Worm (Caenorhabditis elegans) whole organism, young adult: ENCODE measurements around the gene ZK742.4.

Experiments used
- B0019.2 ChIP-seq: fragments of 200-800 bp; sonication (Bioruptor generic); conservative IDR thresholded peaks from 2 replicates; pipeline ENCODE4 v1.3.6; 2022; ENCODE audit warnings: missing genetic modification reagents, missing genetic modification characterization, missing compliant biosample characterization
- B0035.1 ChIP-seq: sonication (generic microtip); optimal IDR thresholded peaks from 2 replicates; lab custom pipeline; 2016; ENCODE audit warnings: missing genetic modification characterization, mild to moderate bottlenecking, missing compliant biosample characterization, missing genotype, missing genetic modification reagents
- B0261.1 ChIP-seq: sonication (generic microtip); optimal IDR thresholded peaks from 2 replicates; lab custom pipeline; 2016; ENCODE audit warnings: mild to moderate bottlenecking, missing genetic modification characterization, moderate library complexity, missing compliant biosample characterization
- C17E4.6 ChIP-seq: fragments of 200-800 bp; sonication (Bioruptor generic); IDR thresholded peaks from 2 replicates; pipeline ENCODE4 v1.3.6; 2022; ENCODE audit warnings: missing genetic modification reagents, missing genetic modification characterization, missing compliant biosample characterization
- F23B12.7 ChIP-seq: sonication (generic microtip); optimal IDR thresholded peaks from 2 replicates; lab custom pipeline; 2017; ENCODE audit warnings: missing genetic modification characterization, mild to moderate bottlenecking, missing compliant biosample characterization, antibody characterized with exemption, moderate library complexity; ENCODE audit not compliant: insufficient read depth
- F33H1.4 ChIP-seq: fragments of 200-800 bp; sonication (Bioruptor generic); IDR thresholded peaks from 2 replicates; pipeline ENCODE4 v1.3.6; 2022; ENCODE audit warnings: missing genetic modification reagents, missing genetic modification characterization, missing compliant biosample characterization
- F37B4.10 ChIP-seq: fragments of 200-800 bp; sonication (Bioruptor generic); IDR thresholded peaks from 2 replicates; pipeline ENCODE4 v1.3.6; 2022; ENCODE audit warnings: missing genetic modification characterization, missing compliant biosample characterization
- F39B2.1 ChIP-seq: fragments of 200-800 bp; sonication (Bioruptor generic); IDR thresholded peaks from 2 replicates; pipeline ENCODE4 v1.3.6; 2022; ENCODE audit warnings: missing genetic modification reagents, missing genetic modification characterization, missing compliant biosample characterization
- F52B5.7 ChIP-seq: sonication (generic microtip); optimal IDR thresholded peaks from 2 replicates; lab custom pipeline; 2016; ENCODE audit warnings: mild to moderate bottlenecking, missing genetic modification characterization, missing compliant biosample characterization
- F57C9.4 ChIP-seq: sonication (generic microtip); optimal IDR thresholded peaks from 2 replicates; lab custom pipeline; 2017; ENCODE audit warnings: mild to moderate bottlenecking, missing genetic modification characterization, missing compliant biosample characterization
- T26A5.8 ChIP-seq: sonication (generic microtip); optimal IDR thresholded peaks from 2 replicates; lab custom pipeline; 2016; ENCODE audit warnings: missing genetic modification characterization, missing compliant biosample characterization
- Y79H2A.3 ChIP-seq: fragments of 200-800 bp; sonication (Bioruptor generic); conservative IDR thresholded peaks from 2 replicates; pipeline ENCODE4 v1.3.6; 2022; ENCODE audit warnings: missing genetic modification reagents, missing genetic modification characterization, missing compliant biosample characterization
- atf-7 ChIP-seq: sonication (generic microtip); optimal IDR thresholded peaks from 2 replicates; lab custom pipeline; 2017; ENCODE audit warnings: mild to moderate bottlenecking, missing genetic modification characterization, missing compliant biosample characterization
- attf-5 ChIP-seq: fragments of 200-800 bp; sonication (Bioruptor generic); optimal IDR thresholded peaks from 2 replicates; lab custom pipeline; 2018; ENCODE audit warnings: mild to moderate bottlenecking, missing genetic modification characterization, missing compliant biosample characterization
- bed-1 ChIP-seq: fragments of 200-800 bp; sonication (Bioruptor generic); IDR thresholded peaks from 2 replicates; pipeline ENCODE4 v1.3.6; 2022; ENCODE audit warnings: missing genetic modification reagents, missing genetic modification characterization, missing compliant biosample characterization
- bed-2 ChIP-seq: fragments of 200-800 bp; sonication (Bioruptor generic); IDR thresholded peaks from 2 replicates; pipeline ENCODE4 v1.3.6; 2022; ENCODE audit warnings: missing genetic modification reagents, missing genetic modification characterization, missing compliant biosample characterization
- cebp-1 ChIP-seq, 2 experiments: fragments of 200-800 bp in 1 of 2; sonication (Bioruptor generic) in 1 of 2; sonication (generic microtip) in 1 of 2; IDR thresholded peaks in 1 of 2; optimal IDR thresholded peaks in 1 of 2; 2 replicates each; pipeline versions ENCODE4 v1.3.6 to Lab custom; 2017 to 2022; ENCODE audit warnings: missing compliant biosample characterization in 2 of 2, missing genetic modification characterization in 2 of 2, mild to moderate bottlenecking in 1 of 2, missing genetic modification reagents in 1 of 2, moderate library complexity in 1 of 2
- ceh-27 ChIP-seq: fragments of 200-800 bp; sonication (Bioruptor generic); optimal IDR thresholded peaks from 2 replicates; lab custom pipeline; 2018; ENCODE audit warnings: mild to moderate bottlenecking, missing genetic modification characterization, moderate library complexity, missing compliant biosample characterization
- ceh-40 ChIP-seq: fragments of 200-800 bp; sonication (Bioruptor generic); IDR thresholded peaks from 2 replicates; pipeline ENCODE4 v1.3.6; 2022; ENCODE audit warnings: missing genetic modification characterization, missing compliant biosample characterization
- dpl-1 ChIP-seq: fragments of 150-350 bp; optimal IDR thresholded peaks from 2 replicates; lab custom pipeline; 2014; ENCODE audit warnings: missing biosample characterization, missing genetic modification reagents, missing genetic modification characterization
- egl-18 ChIP-seq: fragments of 200-800 bp; sonication (Bioruptor generic); IDR thresholded peaks from 2 replicates; pipeline ENCODE4 v1.3.6; 2022; ENCODE audit warnings: missing genetic modification reagents, missing genetic modification characterization, missing compliant biosample characterization
- hmg-20 ChIP-seq: fragments of 200-800 bp; sonication (Bioruptor generic); IDR thresholded peaks from 2 replicates; pipeline ENCODE4 v1.3.6; 2022; ENCODE audit warnings: missing genetic modification reagents, missing genetic modification characterization, missing compliant biosample characterization
- let-526 ChIP-seq: fragments of 200-800 bp; sonication (Bioruptor generic); IDR thresholded peaks from 2 replicates; pipeline ENCODE4 v1.3.6; 2022; ENCODE audit warnings: missing genetic modification reagents, missing genetic modification characterization, missing compliant biosample characterization
- let-607 ChIP-seq, 2 experiments: fragments of 200-800 bp in 1 of 2; sonication (Bioruptor generic) in 1 of 2; sonication (generic microtip) in 1 of 2; optimal IDR thresholded peaks; 2 replicates each; lab custom pipeline; 2016 to 2018; ENCODE audit warnings: mild to moderate bottlenecking in 2 of 2, missing compliant biosample characterization in 2 of 2, missing genetic modification characterization in 2 of 2, moderate library complexity in 2 of 2, missing genotype in 1 of 2
- lin-26 ChIP-seq: fragments of 200-800 bp; sonication (Bioruptor generic); IDR thresholded peaks from 2 replicates; pipeline ENCODE4 v1.3.6; 2022; ENCODE audit warnings: missing genetic modification reagents, missing genetic modification characterization, missing compliant biosample characterization
- lin-54 ChIP-seq: fragments of 200-800 bp; sonication (Bioruptor generic); optimal IDR thresholded peaks from 2 replicates; lab custom pipeline; 2018; ENCODE audit warnings: mild to moderate bottlenecking, missing genetic modification characterization, missing compliant biosample characterization
- lsy-27 ChIP-seq: sonication (generic microtip); optimal IDR thresholded peaks from 2 replicates; lab custom pipeline; 2017; ENCODE audit warnings: missing genetic modification characterization, mild to moderate bottlenecking, missing compliant biosample characterization, antibody characterized with exemption, missing genotype, borderline replicate concordance; ENCODE audit not compliant: insufficient read depth
- madf-10 ChIP-seq: sonication (generic microtip); optimal IDR thresholded peaks from 2 replicates; lab custom pipeline; 2016; ENCODE audit warnings: mild to moderate bottlenecking, missing genetic modification characterization, missing compliant biosample characterization
- madf-8 ChIP-seq: fragments of 200-800 bp; sonication (Bioruptor generic); conservative IDR thresholded peaks from 2 replicates; pipeline ENCODE4 v1.3.6; 2022; ENCODE audit warnings: missing genetic modification reagents, missing genetic modification characterization, missing compliant biosample characterization
- mes-4 ChIP-seq: sonication (generic microtip); optimal IDR thresholded peaks from 2 replicates; lab custom pipeline; 2016; ENCODE audit warnings: missing genotype, missing genetic modification characterization, missing compliant biosample characterization
- nfya-1 ChIP-seq: sonication (generic microtip); optimal IDR thresholded peaks from 2 replicates; lab custom pipeline; 2017; ENCODE audit warnings: antibody characterized with exemption, missing compliant biosample characterization, missing genetic modification characterization, borderline replicate concordance; ENCODE audit not compliant: insufficient read depth
- nfya-2 ChIP-seq: fragments of 200-800 bp; sonication (Bioruptor generic); IDR thresholded peaks from 2 replicates; pipeline ENCODE4 v1.3.6; 2022; ENCODE audit warnings: missing genetic modification reagents, missing genetic modification characterization, missing compliant biosample characterization
- nfyb-1 ChIP-seq: fragments of 200-800 bp; sonication (Bioruptor generic); IDR thresholded peaks from 2 replicates; pipeline ENCODE4 v1.3.6; 2022; ENCODE audit warnings: missing genetic modification reagents, missing genetic modification characterization, missing compliant biosample characterization
- nhr-179 ChIP-seq: sonication (generic microtip); optimal IDR thresholded peaks from 2 replicates; lab custom pipeline; 2016; ENCODE audit warnings: mild to moderate bottlenecking, missing genetic modification characterization, missing compliant biosample characterization
- nhr-27 ChIP-seq: fragments of 200-800 bp; sonication (Bioruptor generic); optimal IDR thresholded peaks from 2 replicates; lab custom pipeline; 2018; ENCODE audit warnings: mild to moderate bottlenecking, missing genetic modification characterization, moderate library complexity, missing compliant biosample characterization
- nhr-80 ChIP-seq: sonication (generic microtip); optimal IDR thresholded peaks from 2 replicates; lab custom pipeline; 2016; ENCODE audit warnings: missing genetic modification characterization, missing compliant biosample characterization
- pbrm-1 ChIP-seq: fragments of 200-800 bp; sonication (Bioruptor generic); IDR thresholded peaks from 2 replicates; pipeline ENCODE4 v1.3.6; 2022; ENCODE audit warnings: missing genetic modification reagents, missing genetic modification characterization, missing compliant biosample characterization
- rcor-1 ChIP-seq: fragments of 200-800 bp; sonication (Bioruptor generic); IDR thresholded peaks from 2 replicates; pipeline ENCODE4 v1.3.6; 2022; ENCODE audit warnings: missing genetic modification reagents, missing genetic modification characterization, missing compliant biosample characterization
- rpc-1 ChIP-seq, 2 experiments: fragments of 150-350 bp in 1 of 2; sonication (generic microtip) in 1 of 2; optimal IDR thresholded peaks; 2 replicates each; lab custom pipeline; 2014 to 2018; ENCODE audit warnings: missing biosample characterization in 1 of 2, missing genetic modification characterization in 1 of 2, missing genetic modification reagents in 1 of 2, missing genotype in 1 of 2
- sdz-38 ChIP-seq: sonication (generic microtip); optimal IDR thresholded peaks from 2 replicates; lab custom pipeline; 2016; ENCODE audit warnings: missing genotype, missing genetic modification characterization, missing compliant biosample characterization
- snpc-1.3 ChIP-seq: sonication (generic microtip); optimal IDR thresholded peaks from 2 replicates; lab custom pipeline; 2017; ENCODE audit warnings: missing genetic modification characterization, mild to moderate bottlenecking, missing compliant biosample characterization, antibody characterized with exemption, moderate library complexity, missing genotype, missing genetic modification reagents; ENCODE audit not compliant: insufficient read depth
- snpc-4 ChIP-seq, 5 experiments: fragments of 150-350 bp in 1 of 5; sonication (generic microtip) in 4 of 5; optimal IDR thresholded peaks; 2 replicates each; lab custom pipeline; 2014 to 2018; ENCODE audit warnings: missing genetic modification characterization in 5 of 5, missing biosample characterization in 3 of 5, antibody characterized with exemption in 2 of 5, mild to moderate bottlenecking in 2 of 5, missing compliant biosample characterization in 2 of 5, missing genotype in 2 of 5, moderate library complexity in 2 of 5, missing genetic modification reagents in 1 of 5
- tlf-1 ChIP-seq: fragments of 200-800 bp; sonication (Bioruptor generic); optimal IDR thresholded peaks from 2 replicates; lab custom pipeline; 2018; ENCODE audit warnings: mild to moderate bottlenecking, missing genetic modification characterization, missing compliant biosample characterization
- unc-130 ChIP-seq: sonication (generic microtip); optimal IDR thresholded peaks from 2 replicates; lab custom pipeline; 2016; ENCODE audit warnings: missing genetic modification reagents, missing genetic modification characterization, missing compliant biosample characterization
- xnd-1 ChIP-seq: sonication (generic microtip); optimal IDR thresholded peaks from 2 replicates; lab custom pipeline; 2016; ENCODE audit warnings: missing genotype, missing genetic modification reagents, missing genetic modification characterization, missing compliant biosample characterization
- ztf-25 ChIP-seq: fragments of 200-800 bp; sonication (Bioruptor generic); IDR thresholded peaks from 2 replicates; pipeline ENCODE4 v1.3.6; 2022; ENCODE audit warnings: missing genetic modification reagents, missing genetic modification characterization, missing compliant biosample characterization
- ztf-28 ChIP-seq: fragments of 200-800 bp; sonication (Bioruptor generic); IDR thresholded peaks from 2 replicates; pipeline ENCODE4 v1.3.6; 2022; ENCODE audit warnings: missing genetic modification reagents, missing genetic modification characterization, missing compliant biosample characterization

Gene ZK742.4

ce11 chrV:7854603-7855002, 43.0 kb upstream of the ZK742.4 start, which contains the start of the genes C37C3.9 and C37C3.18 (continued):
- TF ChIP-seq nfya-2 (no peak), nhr-80 (tag; lab: Kevin White, UChicago) (peak; percentile 71), bed-1 (no peak), F33H1.4 (no peak), let-607 (tag; optimal IDR thresholded peaks at IDR 0.05; lab: Kevin White, UChicago) (peak; percentile 73 to 90), unc-130 (GFP tag; lab: Kevin White, UChicago) (no peak), xnd-1 (tag; lab: Kevin White, UChicago) (no peak), nfya-1 (no peak), nfyb-1 (peak; percentile 86), ztf-28 (GFP tag; lab: Robert Waterston, UW) (no peak), atf-7 (tag; lab: Kevin White, UChicago) (peak; percentile 91), F23B12.7 (no peak), sdz-38 (tag; lab: Kevin White, UChicago) (no peak), tlf-1 (GFP tag; lab: Kevin White, UChicago) (no peak), ceh-40 (no peak), mes-4 (tag; lab: Kevin White, UChicago) (no peak), T26A5.8 (tag; lab: Kevin White, UChicago) (no peak), attf-5 (GFP tag; lab: Kevin White, UChicago) (peak; percentile 65), hmg-20 (GFP tag; lab: Robert Waterston, UW) (no peak), madf-8 (no peak), F52B5.7 (tag; lab: Kevin White, UChicago) (no peak), lin-26 (no peak), nhr-27 (tag; lab: Kevin White, UChicago) (no peak), B0035.1 (tag; lab: Kevin White, UChicago) (no peak), B0019.2 (GFP tag; lab: Robert Waterston, UW) (no peak), cebp-1 (GFP tag; IDR thresholded peaks at IDR 0.05; lab: Robert Waterston, UW) (peak; percentile 90), cebp-1 (tag; optimal IDR thresholded peaks at IDR 0.05; lab: Kevin White, UChicago) (peak; percentile 97), F37B4.10 (GFP tag; lab: Robert Waterston, UW) (no peak), rcor-1 (GFP tag; lab: Robert Waterston, UW) (no peak), let-526 (GFP tag; lab: Robert Waterston, UW) (peak; percentile 50; the same call in 1 of the 2 replicates), B0261.1 (no peak), nhr-179 (tag; lab: Kevin White, UChicago) (no peak), rpc-1 (optimal IDR thresholded peaks at IDR 0.05; lab: Kevin White, UChicago) (no peak), rpc-1 (tag; optimal IDR thresholded peaks at IDR 0.05; lab: Kevin White, UChicago) (no peak), madf-10 (tag; lab: Kevin White, UChicago) (no peak), C17E4.6 (GFP tag; lab: Robert Waterston, UW) (no peak), snpc-4 (GFP tag; optimal IDR thresholded peaks at IDR 0.05; lab: Kevin White, UChicago) (no peak), snpc-4 (tag; optimal IDR thresholded peaks at IDR 0.05; lab: Kevin White, UChicago) (peak; percentile 72 to 79 (median 76)), F39B2.1 (GFP tag; lab: Robert Waterston, UW) (no peak), dpl-1 (GFP tag; lab: Kevin White, UChicago) (no peak), lin-54 (GFP tag; lab: Kevin White, UChicago) (peak; percentile 33), lsy-27 (no peak), pbrm-1 (GFP tag; lab: Robert Waterston, UW) (peak; percentile 54; the same call in 1 of the 2 replicates), Y79H2A.3 (GFP tag; lab: Robert Waterston, UW) (no peak), snpc-1.3 (tag; lab: Kevin White, UChicago) (no peak), F57C9.4 (tag; lab: Kevin White, UChicago) (no peak), ceh-27 (GFP tag; lab: Kevin White, UChicago) (peak; percentile 75), bed-2 (GFP tag; lab: Robert Waterston, UW) (no peak), ztf-25 (GFP tag; lab: Robert Waterston, UW) (no peak), egl-18 (no peak)
